Fruit fly (Drosophila melanogaster) whole organism, embryonic: ENCODE measurements around the gene fd96Ca.

Experiments
- Blimp-1 ChIP-seq: fragments of 200-800 bp; sonication (Bioruptor generic); optimal IDR thresholded peaks from 3 replicates; lab custom pipeline; 2018; ENCODE audit warnings: missing biosample characterization, missing genetic modification characterization, mild to moderate bottlenecking, moderate library complexity, missing genetic modification reagents
- CG10462 ChIP-seq: fragments of 200-800 bp; sonication (Bioruptor generic); optimal IDR thresholded peaks from 2 replicates; lab custom pipeline; 2016; ENCODE audit warnings: missing biosample characterization, missing genetic modification characterization
- CG12104 ChIP-seq: fragments of 200-800 bp; sonication (Bioruptor generic); optimal IDR thresholded peaks from 3 replicates; lab custom pipeline; 2016; ENCODE audit warnings: missing biosample characterization, missing genetic modification characterization
- CG12219 ChIP-seq: fragments of 200-800 bp; sonication (Bioruptor generic); optimal IDR thresholded peaks from 3 replicates; lab custom pipeline; 2018; ENCODE audit warnings: missing biosample characterization, mild to moderate bottlenecking, missing genetic modification characterization
- CG12236 ChIP-seq: fragments of 200-800 bp; sonication (Bioruptor generic); optimal IDR thresholded peaks from 2 replicates; lab custom pipeline; 2016; ENCODE audit warnings: missing biosample characterization, missing genetic modification characterization
- CG12769 ChIP-seq: fragments of 200-800 bp; sonication (Bioruptor generic); optimal IDR thresholded peaks from 2 replicates; lab custom pipeline; 2019; ENCODE audit warnings: missing biosample characterization, mild to moderate bottlenecking, missing genetic modification characterization, moderate library complexity
- CG13123 ChIP-seq: fragments of 200-800 bp; sonication (Bioruptor generic); optimal IDR thresholded peaks from 2 replicates; lab custom pipeline; 2016; ENCODE audit warnings: missing biosample characterization, missing genetic modification characterization
- CG14667 ChIP-seq: fragments of 200-800 bp; sonication (Bioruptor generic); IDR thresholded peaks from 2 replicates; pipeline ENCODE4 v1.3.6; 2022; ENCODE audit warnings: missing biosample characterization, missing genetic modification characterization
- CG14710 ChIP-seq: fragments of 200-800 bp; sonication (Bioruptor generic); optimal IDR thresholded peaks from 3 replicates; lab custom pipeline; 2019; ENCODE audit warnings: missing biosample characterization, mild to moderate bottlenecking, missing genetic modification characterization, moderate library complexity
- CG14860 ChIP-seq: fragments of 200-800 bp; sonication (Bioruptor generic); IDR thresholded peaks from 3 replicates; pipeline ENCODE4 v1.3.6; 2022; ENCODE audit warnings: missing biosample characterization, missing genetic modification characterization; ENCODE audit not compliant: partially characterized antibody
- CG1529 ChIP-seq: fragments of 200-800 bp; sonication (Bioruptor generic); optimal IDR thresholded peaks from 3 replicates; lab custom pipeline; 2018; ENCODE audit warnings: missing biosample characterization, missing genetic modification characterization
- CG17361 ChIP-seq: fragments of 200-800 bp; sonication (Bioruptor generic); IDR thresholded peaks from 3 replicates; pipeline ENCODE4 v1.3.6; 2022; ENCODE audit warnings: missing biosample characterization, missing genetic modification characterization
- CG18011 ChIP-seq: fragments of 200-800 bp; sonication (Bioruptor generic); optimal IDR thresholded peaks from 2 replicates; lab custom pipeline; 2017; ENCODE audit warnings: missing biosample characterization, missing genetic modification characterization, mild to moderate bottlenecking, moderate library complexity, missing genotype
- CG2889 ChIP-seq: fragments of 200-800 bp; sonication (Bioruptor generic); IDR thresholded peaks from 3 replicates; pipeline ENCODE4 v1.3.6; 2022; ENCODE audit warnings: missing biosample characterization, missing genetic modification characterization
- CG32532 ChIP-seq: fragments of 200-800 bp; sonication (Bioruptor generic); IDR thresholded peaks from 2 replicates; pipeline ENCODE4 v1.3.6; 2022; ENCODE audit warnings: missing biosample characterization, missing genetic modification characterization
- CG32767 ChIP-seq: fragments of 200-800 bp; sonication (Bioruptor generic); IDR thresholded peaks from 2 replicates; pipeline ENCODE4 v1.3.6; 2022; ENCODE audit warnings: missing biosample characterization, missing genetic modification characterization
- CG4424 ChIP-seq: fragments of 200-800 bp; sonication (Bioruptor generic); optimal IDR thresholded peaks from 3 replicates; lab custom pipeline; 2016; ENCODE audit warnings: missing biosample characterization, missing genetic modification characterization
- CG4730 ChIP-seq: fragments of 200-800 bp; sonication (Bioruptor generic); IDR thresholded peaks from 2 replicates; pipeline ENCODE4 v1.3.6; 2022; ENCODE audit warnings: missing biosample characterization, missing genetic modification characterization
- CG5180 ChIP-seq: fragments of 200-800 bp; sonication (Bioruptor generic); optimal IDR thresholded peaks from 3 replicates; lab custom pipeline; 2017; ENCODE audit warnings: missing biosample characterization, missing genetic modification characterization, mild to moderate bottlenecking, moderate library complexity, missing genetic modification reagents
- CG6654 ChIP-seq: fragments of 200-800 bp; sonication (Bioruptor generic); optimal IDR thresholded peaks from 2 replicates; lab custom pipeline; 2017; ENCODE audit warnings: missing biosample characterization, mild to moderate bottlenecking, missing genetic modification characterization
- CG9215 ChIP-seq: fragments of 200-800 bp; sonication (Bioruptor generic); IDR thresholded peaks from 2 replicates; pipeline ENCODE4 v1.3.6; 2022; ENCODE audit warnings: missing biosample characterization, missing genetic modification characterization
- Dip3 ChIP-seq: fragments of 200-800 bp; sonication (Bioruptor generic); optimal IDR thresholded peaks from 3 replicates; lab custom pipeline; 2016; ENCODE audit warnings: missing biosample characterization, missing genetic modification characterization
- E2f1 ChIP-seq: fragments of 200-800 bp; sonication (Bioruptor generic); IDR thresholded peaks from 2 replicates; pipeline ENCODE4 v1.3.6; 2022; ENCODE audit warnings: missing biosample characterization, missing genetic modification characterization
- Elba2 ChIP-seq: fragments of 200-800 bp; sonication (Bioruptor generic); optimal IDR thresholded peaks from 3 replicates; lab custom pipeline; 2016; ENCODE audit warnings: missing biosample characterization, missing genetic modification characterization
- Ets65A ChIP-seq: fragments of 200-800 bp; sonication (Bioruptor generic); peaks from one replicate; lab custom pipeline; 2016; ENCODE audit warnings: missing biosample characterization, missing genetic modification characterization
- Kr ChIP-seq: fragments of 200-800 bp; sonication (Bioruptor generic); optimal IDR thresholded peaks from 2 replicates; lab custom pipeline; 2017; ENCODE audit warnings: missing biosample characterization, mild to moderate bottlenecking, missing genetic modification characterization
- Max ChIP-seq: fragments of 200-800 bp; sonication (Bioruptor generic); optimal IDR thresholded peaks from 2 replicates; lab custom pipeline; 2016; ENCODE audit warnings: missing biosample characterization, mild to moderate bottlenecking, missing genetic modification characterization
- Med ChIP-seq: fragments of 200-800 bp; sonication (Bioruptor generic); peaks from one replicate; lab custom pipeline; 2016; ENCODE audit warnings: missing biosample characterization, missing genetic modification characterization, mild to moderate bottlenecking, inconsistent platforms, moderate library complexity
- NFAT ChIP-seq: fragments of 200-800 bp; sonication (Bioruptor generic); IDR thresholded peaks from 2 replicates; pipeline ENCODE4 v1.3.6; 2022; ENCODE audit warnings: missing biosample characterization, missing genetic modification characterization
- Opbp ChIP-seq: fragments of 200-800 bp; sonication (Bioruptor generic); IDR thresholded peaks from 3 replicates; pipeline ENCODE4 v1.3.6; 2022; ENCODE audit warnings: missing biosample characterization, missing genetic modification characterization; ENCODE audit not compliant: partially characterized antibody
- Rfx ChIP-seq: fragments of 200-800 bp; sonication (Bioruptor generic); IDR thresholded peaks from 2 replicates; pipeline ENCODE4 v1.3.6; 2022; ENCODE audit warnings: missing biosample characterization, missing genetic modification characterization
- Six4 ChIP-seq: fragments of 200-800 bp; sonication (Bioruptor generic); optimal IDR thresholded peaks from 2 replicates; lab custom pipeline; 2016; ENCODE audit warnings: missing biosample characterization, missing genetic modification characterization
- Spps ChIP-seq: fragments of 200-800 bp; sonication (Bioruptor generic); optimal IDR thresholded peaks from 2 replicates; lab custom pipeline; 2018; ENCODE audit warnings: missing biosample characterization, mild to moderate bottlenecking, missing genetic modification characterization
- ara ChIP-seq: fragments of 200-800 bp; sonication (Bioruptor generic); IDR thresholded peaks from 2 replicates; pipeline ENCODE4 v1.3.6; 2022; ENCODE audit warnings: missing biosample characterization, missing genetic modification characterization
- ash1 ChIP-seq: fragments of 200-800 bp; sonication (Bioruptor generic); optimal IDR thresholded peaks from 2 replicates; lab custom pipeline; 2018; ENCODE audit warnings: missing biosample characterization, mild to moderate bottlenecking, missing genetic modification characterization
- cg ChIP-seq: fragments of 200-800 bp; sonication (Bioruptor generic); optimal IDR thresholded peaks from 3 replicates; lab custom pipeline; 2019; ENCODE audit warnings: missing biosample characterization, mild to moderate bottlenecking, missing genetic modification characterization, moderate library complexity
- corto ChIP-seq: fragments of 200-800 bp; sonication (Bioruptor generic); optimal IDR thresholded peaks from 2 replicates; lab custom pipeline; 2016; ENCODE audit warnings: missing biosample characterization, mild to moderate bottlenecking, missing genetic modification characterization, moderate library complexity
- gce ChIP-seq: fragments of 200-800 bp; sonication (Bioruptor generic); IDR thresholded peaks from 3 replicates; pipeline ENCODE4 v1.3.6; 2022; ENCODE audit warnings: missing biosample characterization, missing genetic modification characterization
- grau ChIP-seq: fragments of 200-800 bp; optimal IDR thresholded peaks from 3 replicates; lab custom pipeline; 2019; ENCODE audit warnings: missing biosample characterization, mild to moderate bottlenecking, missing genetic modification characterization, moderate library complexity
- h ChIP-seq: fragments of >200 bp; optimal IDR thresholded peaks from 2 replicates; lab custom pipeline; 2017
- insv ChIP-seq, 2 experiments: fragments of 200-800 bp; sonication (Bioruptor generic); optimal IDR thresholded peaks; 3 replicates each; lab custom pipeline; 2016 to 2018; ENCODE audit warnings: missing biosample characterization in 2 of 2, missing genetic modification characterization in 2 of 2
- ken ChIP-seq: fragments of 200-800 bp; sonication (Bioruptor generic); IDR thresholded peaks from 3 replicates; pipeline ENCODE4 v1.3.6; 2022; ENCODE audit warnings: missing biosample characterization, missing genetic modification characterization
- lilli ChIP-seq: fragments of 200-800 bp; sonication (Bioruptor generic); optimal IDR thresholded peaks from 3 replicates; lab custom pipeline; 2016; ENCODE audit warnings: missing biosample characterization, missing genetic modification characterization
- pfk ChIP-seq: fragments of 200-800 bp; sonication (Bioruptor generic); optimal IDR thresholded peaks from 2 replicates; lab custom pipeline; 2018; ENCODE audit warnings: missing biosample characterization, mild to moderate bottlenecking, missing genetic modification characterization, moderate library complexity
- psq ChIP-seq: fragments of 200-800 bp; sonication (Bioruptor generic); optimal IDR thresholded peaks from 2 replicates; lab custom pipeline; 2017; ENCODE audit warnings: missing biosample characterization, missing genetic modification characterization
- sc ChIP-seq, 3 experiments: fragments of >200 bp in 2 of 3; fragments of 200-800 bp in 1 of 3; sonication (Bioruptor generic) in 1 of 3; optimal IDR thresholded peaks; 2 replicates in 2 of 3; 3 replicates in 1 of 3; lab custom pipeline; 2017; ENCODE audit warnings: mild to moderate bottlenecking in 1 of 3, missing biosample characterization in 1 of 3, missing genetic modification characterization in 1 of 3, missing genetic modification reagents in 1 of 3
- sim ChIP-seq: fragments of 200-800 bp; sonication (Bioruptor generic); IDR thresholded peaks from 2 replicates; pipeline ENCODE4 v1.3.6; 2022; ENCODE audit warnings: missing biosample characterization, missing genetic modification characterization
- sr ChIP-seq: fragments of 200-800 bp; sonication (Bioruptor generic); IDR thresholded peaks from 3 replicates; pipeline ENCODE4 v1.3.6; 2022; ENCODE audit warnings: missing biosample characterization, missing genetic modification characterization
- tup ChIP-seq: fragments of 200-800 bp; sonication (Bioruptor generic); optimal IDR thresholded peaks from 2 replicates; lab custom pipeline; 2016; ENCODE audit warnings: missing biosample characterization, mild to moderate bottlenecking, missing genetic modification characterization, moderate library complexity
- vvl ChIP-seq: fragments of 200-800 bp; sonication (Bioruptor generic); IDR thresholded peaks from 2 replicates; pipeline ENCODE4 v1.3.6; 2022; ENCODE audit warnings: missing biosample characterization, missing genetic modification characterization
- z ChIP-seq: fragments of 200-800 bp; sonication (Bioruptor generic); IDR thresholded peaks from 3 replicates; pipeline ENCODE4 v1.3.6; 2022; ENCODE audit warnings: missing biosample characterization, missing genetic modification characterization

fd96Ca gene

DNA sequence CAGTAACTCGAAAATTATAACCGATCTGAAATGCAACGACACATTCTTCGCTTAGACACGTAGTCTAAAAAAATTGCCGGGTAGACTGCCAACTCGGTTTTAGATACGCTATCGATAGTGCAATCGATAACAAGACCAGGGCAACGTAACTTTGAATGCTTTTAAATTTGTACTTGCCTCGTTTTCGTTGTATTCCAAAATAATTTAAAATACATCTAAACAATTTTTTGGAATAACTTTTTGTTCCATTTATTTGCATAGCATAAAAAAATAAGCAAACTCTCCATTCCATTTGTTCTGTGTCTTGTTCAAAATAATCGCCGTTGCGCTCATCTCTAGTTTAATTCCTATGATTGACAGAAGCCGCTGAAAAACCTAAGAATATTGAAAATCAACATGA is 12.9 kb upstream of the fd96Ca start, which contains the start of the genes Stt3B and CG11839 (continued):
- TF ChIP-seq ken (GFP tag; lab: Robert Waterston, UW) (peak; percentile 58; the same call in 2 of the 3 replicates), CG14710 (tag; lab: Kevin White, UChicago) (peak; percentile 85), psq (GFP tag; lab: Kevin White, UChicago) (peak; percentile 42), sc (optimal IDR thresholded peaks at IDR 0.05; lab: Kevin White, UChicago) (no peak), sc (GFP tag; optimal IDR thresholded peaks at IDR 0.05; lab: Kevin White, UChicago) (no peak), CG12236 (GFP tag; lab: Kevin White, UChicago) (peak; percentile 46), ara (GFP tag; lab: Robert Waterston, UW) (no peak; the same call in 1 of the 2 replicates), insv (GFP tag; optimal IDR thresholded peaks at IDR 0.05; lab: Kevin White, UChicago) (peak in 1 of 2 experiments; percentile 37), CG10462 (GFP tag; lab: Kevin White, UChicago) (peak; percentile 39), E2f1 (GFP tag; lab: Robert Waterston, UW) (peak; percentile 61; the same call in 1 of the 2 replicates), vvl (GFP tag; lab: Robert Waterston, UW) (peak; percentile 68), CG2889 (GFP tag; lab: Robert Waterston, UW) (peak; percentile 17; the same call in 1 of the 3 replicates), CG12219 (GFP tag; lab: Kevin White, UChicago) (no peak), Elba2 (GFP tag; lab: Kevin White, UChicago) (peak; percentile 24), CG12104 (peak; percentile 62), CG14860 (GFP tag; lab: Robert Waterston, UW) (peak; percentile 91), Opbp (peak; percentile 82), CG6654 (GFP tag; lab: Kevin White, UChicago) (no peak), lilli (GFP tag; lab: Kevin White, UChicago) (peak; percentile 90), CG13123 (GFP tag; lab: Kevin White, UChicago) (no peak), CG14667 (GFP tag; lab: Robert Waterston, UW) (no peak; the same call in 1 of the 2 replicates), Kr (GFP tag; lab: Kevin White, UChicago) (no peak), CG32767 (GFP tag; lab: Robert Waterston, UW) (no peak), CG9215 (GFP tag; lab: Robert Waterston, UW) (no peak), Dip3 (GFP tag; lab: Kevin White, UChicago) (peak; percentile 84), ash1 (GFP tag; lab: Kevin White, UChicago) (no peak), sim (no peak), pfk (peak; percentile 76), CG1529 (GFP tag; lab: Kevin White, UChicago) (no peak), corto (GFP tag; lab: Kevin White, UChicago) (no peak), CG5180 (no peak), sr (GFP tag; lab: Robert Waterston, UW) (no peak), tup (peak; percentile 19), Spps (tag; lab: Kevin White, UChicago) (peak; percentile 45), gce (GFP tag; lab: Robert Waterston, UW) (no peak), CG17361 (GFP tag; lab: Robert Waterston, UW) (no peak; the same call in 1 of the 3 replicates), z (GFP tag; lab: Robert Waterston, UW) (no peak), Rfx (GFP tag; lab: Robert Waterston, UW) (peak; percentile 82; the same call in 1 of the 2 replicates), CG18011 (GFP tag; lab: Kevin White, UChicago) (peak; percentile 46), grau (tag; lab: Kevin White, UChicago) (peak; percentile 73), cg (no peak), CG12769 (tag; lab: Kevin White, UChicago) (no peak), h (lab: Kevin White, UChicago) (no peak), Med (peak; percentile 96), Max (GFP tag; lab: Kevin White, UChicago) (peak; percentile 77), NFAT (no peak), CG4730 (GFP tag; lab: Robert Waterston, UW) (peak; percentile 46; the same call in 1 of the 2 replicates), CG32532 (GFP tag; lab: Robert Waterston, UW) (peak; percentile 69; the same call in 1 of the 2 replicates), Ets65A (GFP tag; lab: Kevin White, UChicago) (peak; percentile 97), Blimp-1 (GFP tag; lab: Kevin White, UChicago) (no peak), Six4 (peak; percentile 74), CG4424 (peak; percentile 78)
